Fruit fly (Drosophila melanogaster): ENCODE measurements around the gene CG12091.
A peak's percentile ranks its signal among the peaks of the same experiment; 100 is the strongest.

CG12091 gene

dm6 chr3L:1545693-1546329, 9.2 kb upstream of the CG12091 start, which contains the start of the genes CG32313 and Pcyt1 (continued):
- TF ChIP-seq CG31441 (GFP tag; IDR thresholded peaks at IDR 0.05) (peak; percentile 28; the same call in 1 of the 2 replicates), CG3838 (GFP tag; optimal IDR thresholded peaks at IDR 0.05) (peak; percentile 94), dan (GFP tag; IDR thresholded peaks at IDR 0.05) (no peak), CG42726 (GFP tag; IDR thresholded peaks at IDR 0.05; ENCODE audit: partially characterized antibody) (peak; percentile 86), pros (GFP tag; optimal IDR thresholded peaks at IDR 0.05) (peak; percentile 92), Bgb (GFP tag; IDR thresholded peaks at IDR 0.05; ENCODE audit: partially characterized antibody) (peak; percentile 94), CG4328 (GFP tag; optimal IDR thresholded peaks at IDR 0.05) (no peak), chinmo (GFP tag; IDR thresholded peaks at IDR 0.05; ENCODE audit: partially characterized antibody) (peak; percentile 94), onecut (GFP tag; IDR thresholded peaks at IDR 0.05) (no peak), CG30020 (tag; optimal IDR thresholded peaks at IDR 0.05) (peak; percentile 66), gsb-n (tag; optimal IDR thresholded peaks at IDR 0.05) (peak; percentile 11), cg (GFP tag; optimal IDR thresholded peaks at IDR 0.05) (peak; percentile 35), Jarid2 (GFP tag; optimal IDR thresholded peaks at IDR 0.05) (peak; percentile 68), ERR (GFP tag; optimal IDR thresholded peaks at IDR 0.05) (peak; percentile 38), Dp (GFP tag; optimal IDR thresholded peaks at IDR 0.05) (peak; percentile 79), CG9932 (GFP tag; IDR thresholded peaks at IDR 0.05) (peak; percentile 59), ase (GFP tag; IDR thresholded peaks at IDR 0.05) (no peak), bsh (GFP tag; optimal IDR thresholded peaks at IDR 0.05) (peak in 1 of 2 experiments; percentile 6), CG12659 (GFP tag; optimal IDR thresholded peaks at IDR 0.05) (peak; percentile 62), Awh (GFP tag; IDR thresholded peaks at IDR 0.05) (no peak), gro (GFP tag; optimal IDR thresholded peaks at IDR 0.05) (peak; percentile 76), wdn (GFP tag; IDR thresholded peaks at IDR 0.05) (0 out of 2 replicates have a peak, but pooled peaks have one; percentile 27), jigr1 (GFP tag; IDR thresholded peaks at IDR 0.05) (no peak; the same call in 2 of the 3 replicates), hkb (optimal IDR thresholded peaks at IDR 0.05) (no peak), hkb (GFP tag; IDR thresholded peaks at IDR 0.05) (0 out of 2 replicates have a peak, but pooled peaks have one; percentile 24), vnd (GFP tag; IDR thresholded peaks at IDR 0.05; ENCODE audit: partially characterized antibody) (peak; percentile 79), HmgZ (tag; optimal IDR thresholded peaks at IDR 0.05) (peak; percentile 61), slbo (GFP tag; IDR thresholded peaks at IDR 0.05) (peak; percentile 39; the same call in 1 of the 2 replicates), emc (GFP tag; optimal IDR thresholded peaks at IDR 0.05) (no peak), CG15269 (tag; optimal IDR thresholded peaks at IDR 0.05) (peak; percentile 18), Nf-YB (GFP tag; optimal IDR thresholded peaks at IDR 0.05) (no peak), Xbp1 (GFP tag; optimal IDR thresholded peaks at IDR 0.05) (peak; percentile 21), odd (GFP tag; optimal IDR thresholded peaks at IDR 0.05) (peak; percentile 52), Hr78 (GFP tag; optimal IDR thresholded peaks at IDR 0.05) (no peak), Mad (GFP tag; optimal IDR thresholded peaks at IDR 0.05) (peak; percentile 7), dpn (GFP tag; optimal IDR thresholded peaks at IDR 0.05) (peak in 1 of 2 experiments; percentile 6), CG12391 (tag; optimal IDR thresholded peaks at IDR 0.05) (peak; percentile 36), CG7987 (GFP tag; optimal IDR thresholded peaks at IDR 0.05) (peak; percentile 73), Dll (GFP tag; IDR thresholded peaks at IDR 0.05; ENCODE audit: partially characterized antibody) (peak; percentile 85), croc (GFP tag; conservative IDR thresholded peaks at IDR 0.05) (no peak), Opbp (GFP tag; IDR thresholded peaks at IDR 0.05; ENCODE audit: partially characterized antibody) (peak; percentile 93), E2f1 (GFP tag; IDR thresholded peaks at IDR 0.05) (no peak), CG1647 (GFP tag; optimal IDR thresholded peaks at IDR 0.05) (no peak), CG11696 (GFP tag; IDR thresholded peaks at IDR 0.05) (no peak), cad (GFP tag; optimal IDR thresholded peaks at IDR 0.05) (no peak), CG3163 (GFP tag; optimal IDR thresholded peaks at IDR 0.05) (peak; percentile 9), bbx (GFP tag; IDR thresholded peaks at IDR 0.05; ENCODE audit: partially characterized antibody) (peak; percentile 94), CG34422 (GFP tag; IDR thresholded peaks at IDR 0.05) (peak; percentile 61; the same call in 2 of the 3 replicates), MESR4 (GFP tag; optimal IDR thresholded peaks at IDR 0.05) (peak; percentile 87)
